Worm (Caenorhabditis elegans): ENCODE data around the gene wrn-1.

wrn-1 gene

DNA sequence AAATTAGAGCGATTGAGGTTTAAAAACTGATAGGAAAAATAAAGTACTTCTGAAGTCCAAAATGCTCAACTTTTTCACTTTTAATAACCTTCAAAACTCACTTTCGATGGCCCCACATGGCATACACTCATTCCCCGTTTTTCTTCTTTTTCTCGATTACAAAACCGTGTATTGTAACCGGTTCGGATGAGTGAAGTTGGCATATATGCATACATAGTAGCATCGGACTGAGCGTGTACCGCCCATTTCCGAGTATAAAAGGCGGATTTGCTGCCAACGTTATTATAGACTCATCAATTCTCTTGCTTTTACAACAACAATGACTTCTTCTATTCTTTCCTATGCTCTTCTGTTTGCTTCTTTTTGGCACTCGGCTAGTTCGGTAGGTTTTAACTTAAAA, 28.0 kb downstream of the wrn-1 start, which contains the start of gene C56C10.4:
TSS of gene C56C10.4 (plus strand) at position 301 of the 400 bp plus-strand sequence.
- TF ChIP-seq him-1 (tag; optimal IDR thresholded peaks at IDR 0.05) (no peak), dao-5 (tag; optimal IDR thresholded peaks at IDR 0.05) (no peak), W03F9.2 (tag; optimal IDR thresholded peaks at IDR 0.05) (no peak)

ce11 chrII:6587264-6587870, 32.6 kb downstream of the wrn-1 start, which contains the start of gene C56C10.7:
Gene C56C10.7, minus strand, starts transcription at chrII:6587575.
- TF ChIP-seq W03F9.2 (tag; optimal IDR thresholded peaks at IDR 0.05) (no peak), him-1 (tag; optimal IDR thresholded peaks at IDR 0.05) (no peak), dao-5 (tag; optimal IDR thresholded peaks at IDR 0.05) (no peak)

ce11 chrII:6588605-6589292, 34.0 kb downstream of the wrn-1 start, which contains the start of gene icd-1:
Gene icd-1, minus strand, starts transcription at chrII:6588655.
- TF ChIP-seq dao-5 (tag; optimal IDR thresholded peaks at IDR 0.05) (no peak), him-1 (tag; optimal IDR thresholded peaks at IDR 0.05) (peak; percentile 78), W03F9.2 (tag; optimal IDR thresholded peaks at IDR 0.05) (peak; percentile 95)

DNA sequence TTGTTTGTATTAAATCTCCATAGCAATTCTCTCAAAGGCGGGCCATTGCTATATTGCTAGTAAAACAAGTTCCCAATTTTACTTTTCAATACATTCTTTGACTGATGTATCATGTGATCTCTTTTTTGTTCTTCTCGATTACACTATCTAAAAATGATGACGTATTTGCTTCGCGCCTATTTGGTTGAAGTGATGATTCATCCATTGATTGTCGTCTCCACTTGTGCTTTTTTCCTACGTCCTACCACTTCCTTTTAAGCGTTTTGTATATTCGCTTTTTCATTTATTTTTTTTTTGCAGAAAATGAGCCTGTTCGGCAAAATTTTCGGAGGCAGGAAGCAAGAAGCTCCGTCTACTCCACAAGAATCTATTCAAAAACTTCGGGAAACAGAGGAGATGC, 34.6 kb downstream of the wrn-1 start, which contains the start of gene vps-32.1:
TSS of gene vps-32.1 (plus strand) at position 301 of the 400 bp plus-strand sequence.
- TF ChIP-seq him-1 (tag; optimal IDR thresholded peaks at IDR 0.05) (no peak), dao-5 (tag; optimal IDR thresholded peaks at IDR 0.05) (no peak), W03F9.2 (tag; optimal IDR thresholded peaks at IDR 0.05) (no peak)

DNA sequence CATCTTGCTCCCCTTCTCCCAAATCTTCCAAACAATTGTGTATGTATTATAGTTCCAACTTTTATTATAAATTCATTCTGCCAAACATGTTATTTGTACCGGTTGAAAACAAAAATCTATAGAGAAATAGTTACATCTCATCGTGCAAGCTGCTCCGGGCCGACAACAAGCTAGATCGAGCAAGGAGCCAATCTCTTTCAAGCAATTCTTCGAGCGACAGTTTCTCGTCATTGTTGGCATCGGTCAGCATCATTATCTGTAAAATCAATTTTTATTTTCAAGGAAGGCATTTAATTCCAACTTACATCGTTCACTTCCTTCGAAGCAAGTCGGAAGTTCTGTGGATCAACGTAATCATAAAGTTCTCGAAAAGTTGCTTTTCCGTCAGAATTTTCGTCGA, 36.2 kb downstream of the wrn-1 start:
- TF ChIP-seq W03F9.2 (tag; optimal IDR thresholded peaks at IDR 0.05) (no peak), him-1 (tag; optimal IDR thresholded peaks at IDR 0.05) (no peak), dao-5 (tag; optimal IDR thresholded peaks at IDR 0.05) (no peak)

- TF ChIP-seq him-1 (tag; optimal IDR thresholded peaks at IDR 0.05) (no peak), W03F9.2 (tag; optimal IDR thresholded peaks at IDR 0.05) (no peak), dao-5 (tag; optimal IDR thresholded peaks at IDR 0.05) (no peak)
Observed at ce11 chrII:6592251-6592650, 37.5 kb downstream of the wrn-1 start, which contains the start of gene C56C10.9. Gene C56C10.9, minus strand, starts transcription at chrII:6592351.

DNA sequence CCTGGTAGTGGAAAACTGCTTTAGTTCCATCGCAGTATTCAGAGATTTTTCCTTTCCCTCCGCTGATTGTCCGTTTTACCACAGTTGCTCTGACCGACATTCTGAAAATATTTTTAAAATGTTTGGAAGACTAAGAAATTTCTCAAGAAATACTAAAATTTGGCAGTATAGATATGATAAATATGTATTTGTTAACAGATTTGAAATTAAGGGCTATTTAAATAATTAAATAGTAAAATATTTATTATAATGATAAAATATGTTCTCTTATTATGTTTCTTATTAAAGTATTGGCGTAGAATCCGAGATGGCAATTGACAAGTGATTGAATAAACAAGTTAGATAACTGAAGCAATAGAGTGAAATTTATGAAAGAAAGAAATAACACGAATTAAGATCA, 39.4 kb downstream of the wrn-1 start, which contains the start of gene aipr-1:
TSS of gene aipr-1 (minus strand) at position 101 of the 400 bp plus-strand sequence.
- TF ChIP-seq W03F9.2 (tag; optimal IDR thresholded peaks at IDR 0.05) (no peak), dao-5 (tag; optimal IDR thresholded peaks at IDR 0.05) (no peak), him-1 (tag; optimal IDR thresholded peaks at IDR 0.05) (no peak)

DNA sequence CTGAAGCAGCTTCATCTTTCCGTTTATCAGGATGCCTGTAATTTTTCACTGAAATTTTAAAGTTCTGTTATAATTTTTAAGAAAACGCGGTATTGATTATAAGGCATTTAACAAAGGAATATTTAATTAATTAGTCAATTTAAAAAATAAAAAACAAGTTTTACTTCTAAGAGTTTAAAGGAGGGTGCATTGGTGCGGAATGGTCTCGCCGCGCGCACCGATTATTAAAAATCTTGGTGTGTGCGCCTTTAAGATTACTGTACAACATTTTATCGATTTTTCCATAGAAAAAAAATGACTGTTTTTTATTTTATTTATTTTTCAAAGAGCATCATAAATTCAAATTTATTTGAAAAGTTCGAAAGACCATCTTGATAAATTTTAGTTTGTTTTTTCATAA, 42.7 kb downstream of the wrn-1 start:
- TF ChIP-seq him-1 (tag; optimal IDR thresholded peaks at IDR 0.05): no peak
- no peak for TF ChIP-seq dao-5 (tag; optimal IDR thresholded peaks at IDR 0.05)
- no peak for TF ChIP-seq W03F9.2 (tag; optimal IDR thresholded peaks at IDR 0.05)

DNA sequence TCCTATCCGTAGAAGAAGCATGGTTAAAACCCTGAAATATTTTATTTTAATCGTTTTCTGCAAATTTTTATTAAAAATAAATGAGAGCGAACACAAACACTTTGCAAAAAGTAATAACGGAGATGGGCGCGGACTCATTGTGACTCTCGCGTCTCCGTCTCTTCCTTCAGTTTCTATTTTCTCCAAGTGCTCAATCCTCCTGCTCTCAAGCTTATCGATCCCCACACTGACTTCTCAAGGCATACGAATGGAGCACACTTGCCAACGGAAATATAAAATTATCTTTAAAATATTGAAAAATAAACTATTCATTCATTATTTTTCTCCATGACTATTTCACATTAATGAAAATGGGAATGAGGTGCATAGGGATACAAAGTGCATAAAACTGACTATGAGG, 43.3 kb downstream of the wrn-1 start, which contains the start of gene dnj-8:
TSS of gene dnj-8 (minus strand) at position 31 of the 400 bp plus-strand sequence.
- TF ChIP-seq W03F9.2 (tag; optimal IDR thresholded peaks at IDR 0.05) (no peak), him-1 (tag; optimal IDR thresholded peaks at IDR 0.05) (no peak), dao-5 (tag; optimal IDR thresholded peaks at IDR 0.05) (no peak)

ce11 chrII:6600973-6601372, 46.2 kb downstream of the wrn-1 start, which contains the start of gene vps-33.2:
Gene vps-33.2, plus strand, starts transcription at chrII:6601216.
- TF ChIP-seq him-1 (tag; optimal IDR thresholded peaks at IDR 0.05) (no peak), dao-5 (tag; optimal IDR thresholded peaks at IDR 0.05) (no peak), W03F9.2 (tag; optimal IDR thresholded peaks at IDR 0.05) (no peak)

- TF ChIP-seq him-1 (tag; optimal IDR thresholded peaks at IDR 0.05) (no peak), W03F9.2 (tag; optimal IDR thresholded peaks at IDR 0.05) (no peak), dao-5 (tag; optimal IDR thresholded peaks at IDR 0.05) (no peak)
Observed at ce11 chrII:6608626-6609025, 53.8 kb downstream of the wrn-1 start.
